Worm (Caenorhabditis elegans) whole organism, mixed stage, embryonic: ENCODE data around the gene srj-44.

Experiments
- ces-1 ChIP-seq: fragments of 150-350 bp; optimal IDR thresholded peaks from 2 replicates; lab custom pipeline; 2014; ENCODE audit warnings: missing biosample characterization, missing genetic modification reagents, missing genetic modification characterization
- elt-3 ChIP-seq: fragments of 150-350 bp; optimal IDR thresholded peaks from 2 replicates; lab custom pipeline; 2014; ENCODE audit warnings: missing biosample characterization, missing genetic modification characterization
- hlh-1 ChIP-seq: fragments of 150-350 bp; optimal IDR thresholded peaks from 2 replicates; lab custom pipeline; 2014; ENCODE audit warnings: missing biosample characterization, missing genetic modification reagents, missing genetic modification characterization
- lin-13 ChIP-seq: fragments of 150-350 bp; optimal IDR thresholded peaks from 2 replicates; lab custom pipeline; 2014; ENCODE audit warnings: missing biosample characterization, missing genetic modification characterization
- lsy-2 ChIP-seq: fragments of 150-350 bp; optimal IDR thresholded peaks from 2 replicates; lab custom pipeline; 2014; ENCODE audit warnings: missing biosample characterization, missing genetic modification characterization
- mep-1 ChIP-seq: fragments of 150-350 bp; optimal IDR thresholded peaks from 2 replicates; lab custom pipeline; 2017; ENCODE audit warnings: missing biosample characterization, missing genetic modification reagents, missing genetic modification characterization, inconsistent platforms

DNA sequence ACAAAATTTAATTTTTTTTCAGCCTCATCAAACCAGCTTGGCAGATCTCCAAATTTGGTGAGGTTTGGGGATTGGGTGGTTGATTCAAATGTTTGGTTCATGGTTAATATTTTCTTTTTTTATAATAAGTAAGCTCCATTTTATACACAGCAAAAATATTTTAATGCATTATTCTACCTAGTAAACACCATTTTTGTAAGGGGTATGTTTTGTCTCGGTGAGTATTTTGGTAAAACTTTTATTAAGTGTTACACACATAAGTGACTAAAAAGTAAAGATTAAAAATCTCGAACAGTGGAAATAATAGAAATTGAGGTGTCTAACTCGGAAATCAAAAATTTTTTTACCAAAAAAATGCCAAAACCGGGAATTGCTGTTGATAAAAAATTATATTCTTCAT lies 43.0 kb upstream of the srj-44 start, which contains the start of gene srw-4:
- TF ChIP-seq ces-1 (GFP tag; lab: Kevin White, UChicago) (no peak), hlh-1 (tag; lab: Kevin White, UChicago) (no peak), lsy-2 (no peak), lin-13 (tag; lab: Kevin White, UChicago) (no peak), mep-1 (tag; lab: Kevin White, UChicago) (no peak), elt-3 (tag; lab: Kevin White, UChicago) (no peak)
